Fruit fly (Drosophila melanogaster): ENCODE measurements around the gene CG10680.

dm6 chr2L:19962252-19962729 is 1.6 kb upstream of the CG10680 start, which contains the start of the genes CG13965 and CG16772:
- TF ChIP-seq jim (GFP tag; optimal IDR thresholded peaks at IDR 0.05) (no peak), h (GFP tag; optimal IDR thresholded peaks at IDR 0.05) (no peak), Hr78 (GFP tag; optimal IDR thresholded peaks at IDR 0.05) (no peak), Dfd (GFP tag; optimal IDR thresholded peaks at IDR 0.05) (no peak), tai (GFP tag; optimal IDR thresholded peaks at IDR 0.05) (no peak), fru (GFP tag; optimal IDR thresholded peaks at IDR 0.05) (no peak), usp (GFP tag; optimal IDR thresholded peaks at IDR 0.05) (no peak), psq (GFP tag; optimal IDR thresholded peaks at IDR 0.05) (no peak), dl (GFP tag; optimal IDR thresholded peaks at IDR 0.05; ENCODE audit: insufficient read depth in 1 of 2, partially characterized antibody in 2 of 2) (no peak), dsf (GFP tag; optimal IDR thresholded peaks at IDR 0.05; ENCODE audit: borderline replicate concordance) (no peak), sv (GFP tag; optimal IDR thresholded peaks at IDR 0.05) (no peak), lola (GFP tag; optimal IDR thresholded peaks at IDR 0.05) (no peak), HLH106 (tag; optimal IDR thresholded peaks at IDR 0.05) (no peak), Myc (optimal IDR thresholded peaks at IDR 0.05) (no peak)

Data from whole organism, wandering third instar larva.